Worm (Caenorhabditis elegans) whole organism, L4 larva: ENCODE results near the gene D1044.7.

ENCODE experiments used
- F37D6.2 ChIP-seq: sonication (generic microtip); optimal IDR thresholded peaks from 2 replicates; lab custom pipeline; 2016; ENCODE audit warnings: mild to moderate bottlenecking, missing genetic modification characterization, missing compliant biosample characterization
- R02D3.7 ChIP-seq: fragments of 150-350 bp; sonication (generic microtip); optimal IDR thresholded peaks from 3 replicates; lab custom pipeline; 2014; ENCODE audit warnings: missing biosample characterization, missing genetic modification characterization
- T20F7.1 ChIP-seq: fragments of 200-800 bp; sonication (Bioruptor generic); optimal IDR thresholded peaks from 2 replicates; lab custom pipeline; 2018; ENCODE audit warnings: mild to moderate bottlenecking, missing genetic modification characterization, missing compliant biosample characterization
- ZK337.2 ChIP-seq: fragments of 200-800 bp; sonication (Bioruptor generic); IDR thresholded peaks from 2 replicates; pipeline ENCODE4 v1.3.6; 2022; ENCODE audit warnings: missing genetic modification reagents, missing genetic modification characterization, missing compliant biosample characterization
- aha-1 ChIP-seq: fragments of 150-350 bp; peaks from one replicate; lab custom pipeline; 2014; ENCODE audit warnings: missing biosample characterization, missing genetic modification characterization
- aly-2 ChIP-seq: sonication (generic microtip); optimal IDR thresholded peaks from 2 replicates; lab custom pipeline; 2018; ENCODE audit warnings: missing biosample characterization, missing genetic modification characterization
- ceh-32 ChIP-seq: sonication (generic microtip); optimal IDR thresholded peaks from 2 replicates; lab custom pipeline; 2016; ENCODE audit warnings: mild to moderate bottlenecking, missing genetic modification characterization, missing compliant biosample characterization; ENCODE audit not compliant: poor library complexity
- cey-2 ChIP-seq: sonication (generic microtip); optimal IDR thresholded peaks from 3 replicates; lab custom pipeline; 2017; ENCODE audit warnings: missing genetic modification characterization, mild to moderate bottlenecking, missing compliant biosample characterization, antibody characterized with exemption, borderline replicate concordance; ENCODE audit not compliant: insufficient read depth
- daf-12 ChIP-seq: fragments of 150-350 bp; optimal IDR thresholded peaks from 2 replicates; lab custom pipeline; 2014; ENCODE audit warnings: missing biosample characterization, missing genetic modification reagents, missing genetic modification characterization
- dpl-1 ChIP-seq: fragments of 150-350 bp; optimal IDR thresholded peaks from 2 replicates; lab custom pipeline; 2014; ENCODE audit warnings: missing biosample characterization, missing genetic modification reagents, missing genetic modification characterization
- duxl-1 ChIP-seq: sonication (generic microtip); optimal IDR thresholded peaks from 2 replicates; lab custom pipeline; 2016; ENCODE audit warnings: mild to moderate bottlenecking, missing genetic modification characterization, moderate library complexity, missing compliant biosample characterization; ENCODE audit not compliant: poor library complexity
- dve-1 ChIP-seq: sonication (generic microtip); optimal IDR thresholded peaks from 2 replicates; lab custom pipeline; 2017; ENCODE audit warnings: antibody characterized with exemption, mild to moderate bottlenecking, missing genetic modification characterization, missing compliant biosample characterization; ENCODE audit not compliant: insufficient read depth
- egl-43 ChIP-seq: fragments of 200-800 bp; sonication (Bioruptor generic); IDR thresholded peaks from 2 replicates; pipeline ENCODE4 v1.3.6; 2022; ENCODE audit warnings: missing genetic modification reagents, missing genetic modification characterization, missing compliant biosample characterization
- fkh-10 ChIP-seq: fragments of 150-350 bp; optimal IDR thresholded peaks from 2 replicates; lab custom pipeline; 2014; ENCODE audit warnings: missing biosample characterization, missing genetic modification reagents, missing genetic modification characterization
- fos-1 ChIP-seq: fragments of 150-350 bp; optimal IDR thresholded peaks from 2 replicates; lab custom pipeline; 2014; ENCODE audit warnings: missing biosample characterization, missing genetic modification characterization
- hif-1 ChIP-seq, 2 experiments: sonication (generic microtip); optimal IDR thresholded peaks; 2 replicates each; lab custom pipeline; 2016 to 2017; ENCODE audit warnings: missing compliant biosample characterization in 2 of 2, missing genetic modification characterization in 2 of 2, missing genetic modification reagents in 2 of 2, missing genotype in 2 of 2, mild to moderate bottlenecking in 1 of 2
- hlh-30 ChIP-seq: sonication (generic microtip); optimal IDR thresholded peaks from 2 replicates; lab custom pipeline; 2017; ENCODE audit warnings: antibody characterized with exemption, mild to moderate bottlenecking, missing genetic modification characterization, missing compliant biosample characterization; ENCODE audit not compliant: insufficient read depth
- lin-13 ChIP-seq: fragments of 150-350 bp; optimal IDR thresholded peaks from 2 replicates; lab custom pipeline; 2014; ENCODE audit warnings: missing biosample characterization, missing genetic modification reagents, missing genetic modification characterization
- lin-15B ChIP-seq: fragments of 150-350 bp; sonication (generic microtip); optimal IDR thresholded peaks from 3 replicates; lab custom pipeline; 2014; ENCODE audit warnings: missing biosample characterization, missing genetic modification characterization
- lin-39 ChIP-seq: fragments of 150-350 bp; optimal IDR thresholded peaks from 2 replicates; lab custom pipeline; 2014; ENCODE audit warnings: missing biosample characterization, missing genetic modification reagents, missing genetic modification characterization
- lsy-2 ChIP-seq, 2 experiments: fragments of 150-350 bp in 1 of 2; sonication (generic microtip) in 1 of 2; optimal IDR thresholded peaks; 2 replicates each; lab custom pipeline; 2014 to 2017; ENCODE audit warnings: missing biosample characterization in 2 of 2, missing genetic modification characterization in 2 of 2
- madf-9 ChIP-seq: fragments of 200-800 bp; sonication (Bioruptor generic); conservative IDR thresholded peaks from 2 replicates; pipeline ENCODE4 v1.3.6; 2022; ENCODE audit warnings: missing genetic modification reagents, missing genetic modification characterization, missing compliant biosample characterization
- mdl-1 ChIP-seq, 2 experiments: fragments of 150-350 bp in 1 of 2; sonication (generic microtip) in 1 of 2; optimal IDR thresholded peaks; 2 replicates each; lab custom pipeline; 2014 to 2017; ENCODE audit warnings: missing biosample characterization in 2 of 2, missing genetic modification characterization in 2 of 2
- mdt-29 ChIP-seq: fragments of 200-800 bp; sonication (Bioruptor generic); IDR thresholded peaks from 2 replicates; pipeline ENCODE4 v1.3.6; 2022; ENCODE audit warnings: missing genetic modification reagents, missing genetic modification characterization, missing compliant biosample characterization
- mep-1 ChIP-seq: fragments of 150-350 bp; sonication (generic microtip); optimal IDR thresholded peaks from 3 replicates; lab custom pipeline; 2014; ENCODE audit warnings: missing biosample characterization, missing genetic modification characterization
- mxl-2 ChIP-seq: fragments of 200-800 bp; sonication (Bioruptor generic); conservative IDR thresholded peaks from 2 replicates; pipeline ENCODE4 v1.3.6; 2022; ENCODE audit warnings: missing genetic modification reagents, missing genetic modification characterization, missing compliant biosample characterization
- nhr-10 ChIP-seq: fragments of 150-350 bp; optimal IDR thresholded peaks from 2 replicates; lab custom pipeline; 2014; ENCODE audit warnings: missing biosample characterization, missing genetic modification characterization
- nhr-25 ChIP-seq: sonication (generic microtip); optimal IDR thresholded peaks from 2 replicates; lab custom pipeline; 2017; ENCODE audit warnings: missing genetic modification characterization, mild to moderate bottlenecking, missing compliant biosample characterization, antibody characterized with exemption, moderate library complexity, borderline replicate concordance; ENCODE audit not compliant: insufficient read depth
- nhr-28 ChIP-seq: fragments of 150-350 bp; optimal IDR thresholded peaks from 2 replicates; lab custom pipeline; 2014; ENCODE audit warnings: missing biosample characterization, missing genetic modification characterization
- nhr-41 ChIP-seq: fragments of 200-800 bp; sonication (Bioruptor generic); IDR thresholded peaks from 2 replicates; pipeline ENCODE4 v1.3.6; 2022; ENCODE audit warnings: missing genetic modification reagents, missing genetic modification characterization, missing compliant biosample characterization
- nhr-48 ChIP-seq: sonication (generic microtip); optimal IDR thresholded peaks from 2 replicates; lab custom pipeline; 2016; ENCODE audit warnings: mild to moderate bottlenecking, missing genetic modification characterization, missing compliant biosample characterization
- nhr-6 ChIP-seq: fragments of 150-350 bp; optimal IDR thresholded peaks from 2 replicates; lab custom pipeline; 2014; ENCODE audit warnings: missing biosample characterization, missing genetic modification characterization
- rbr-2 ChIP-seq: sonication (generic microtip); optimal IDR thresholded peaks from 2 replicates; lab custom pipeline; 2016; ENCODE audit warnings: missing genotype, missing genetic modification characterization, missing compliant biosample characterization
- snpc-1.2 ChIP-seq: fragments of 200-800 bp; sonication (Bioruptor generic); IDR thresholded peaks from 2 replicates; pipeline ENCODE4 v1.3.6; 2022; ENCODE audit warnings: missing genetic modification reagents, missing genetic modification characterization, missing compliant biosample characterization
- spr-3 ChIP-seq: fragments of 200-800 bp; sonication (Bioruptor generic); optimal IDR thresholded peaks from 2 replicates; lab custom pipeline; 2018; ENCODE audit warnings: mild to moderate bottlenecking, missing genetic modification characterization, missing compliant biosample characterization
- tra-1 ChIP-seq: fragments of 200-800 bp; sonication (Bioruptor generic); IDR thresholded peaks from 2 replicates; pipeline ENCODE4 v1.3.6; 2022; ENCODE audit warnings: missing genetic modification reagents, missing genetic modification characterization, missing compliant biosample characterization
- unc-62 ChIP-seq, 3 experiments: fragments of 150-350 bp in 1 of 3; sonication (generic microtip); optimal IDR thresholded peaks in 2 of 3; peaks in 1 of 3; 1 replicate in 1 of 3; 2 replicates in 2 of 3; lab custom pipeline; 2014 to 2017; ENCODE audit warnings: missing biosample characterization in 3 of 3, missing genetic modification characterization in 3 of 3, missing genetic modification reagents in 3 of 3, missing genotype in 1 of 3
- zag-1 ChIP-seq: fragments of 150-350 bp; optimal IDR thresholded peaks from 2 replicates; lab custom pipeline; 2014; ENCODE audit warnings: missing biosample characterization, missing genetic modification characterization
- zfp-3 ChIP-seq: fragments of 200-800 bp; sonication (Bioruptor generic); conservative IDR thresholded peaks from 2 replicates; pipeline ENCODE4 v1.3.6; 2022; ENCODE audit warnings: missing genetic modification reagents, missing genetic modification characterization, missing compliant biosample characterization
- zip-2 ChIP-seq: fragments of 150-350 bp; optimal IDR thresholded peaks from 2 replicates; lab custom pipeline; 2014; ENCODE audit warnings: missing biosample characterization, missing genetic modification characterization
- ztf-7 ChIP-seq: fragments of 150-350 bp; optimal IDR thresholded peaks from 2 replicates; lab custom pipeline; 2014; ENCODE audit warnings: missing biosample characterization, missing genetic modification characterization

Gene D1044.7

DNA sequence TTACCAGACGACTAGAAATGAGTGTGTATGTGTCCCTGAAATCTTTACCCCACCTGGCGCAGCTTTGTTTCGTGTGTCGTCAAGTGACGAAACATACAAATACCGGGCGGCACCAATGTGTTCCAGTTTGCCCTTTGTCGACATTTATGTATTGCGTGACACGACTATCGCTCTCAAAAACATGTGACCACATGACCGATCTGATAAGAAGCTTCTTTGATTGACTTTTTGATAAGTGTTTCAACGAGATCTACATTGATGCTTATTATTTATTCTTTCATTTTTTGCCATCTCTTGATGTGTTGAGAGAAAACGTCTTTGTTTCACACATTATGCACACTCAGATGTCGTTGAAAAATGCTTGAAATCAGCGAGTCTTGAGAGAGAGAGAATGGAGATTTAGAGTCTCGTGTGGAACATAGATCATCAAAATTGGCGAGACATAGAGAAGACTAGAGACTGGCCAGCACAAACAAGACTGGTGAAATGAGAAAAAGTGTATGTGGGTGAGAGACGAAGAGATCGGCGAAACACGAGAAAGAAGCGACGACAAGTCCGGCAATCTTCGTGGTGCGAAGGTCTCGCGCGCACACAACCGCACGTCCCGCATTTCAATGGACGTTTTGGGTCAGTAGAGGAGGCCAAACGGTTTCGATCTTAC lies 5.5 kb downstream of the D1044.7 start (continued):
- peak; percentile 93 for TF ChIP-seq ztf-7 (tag; lab: Kevin White, UChicago)
- no peak for TF ChIP-seq spr-3
- peak; percentile 92 for TF ChIP-seq dve-1
- TF ChIP-seq nhr-6: peak; percentile 32
- TF ChIP-seq lin-39 (tag; lab: Kevin White, UChicago): peak; percentile 27
- TF ChIP-seq T20F7.1 (GFP tag; lab: Kevin White, UChicago): peak; percentile 85
- TF ChIP-seq nhr-10 (tag; lab: Kevin White, UChicago): peak; percentile 65
- TF ChIP-seq nhr-48: peak; percentile 49
- TF ChIP-seq lin-13 (GFP tag; lab: Kevin White, UChicago): no peak
- peak; percentile 8 to 74 for TF ChIP-seq unc-62 (GFP tag; optimal IDR thresholded peaks at IDR 0.05 in 1 of 2; lab: Kevin White, UChicago)
- no peak for TF ChIP-seq unc-62 (tag; optimal IDR thresholded peaks at IDR 0.05; lab: Kevin White, UChicago)
- TF ChIP-seq aha-1 (tag; lab: Kevin White, UChicago): peak; percentile 98
- no peak for TF ChIP-seq zag-1 (tag; lab: Kevin White, UChicago)
- TF ChIP-seq mdt-29: peak; percentile 57; the same call in 1 of the 2 replicates
- TF ChIP-seq duxl-1 (tag; lab: Kevin White, UChicago): no peak
- peak; percentile 57 to 63 for TF ChIP-seq lsy-2 (tag; optimal IDR thresholded peaks at IDR 0.05; lab: Kevin White, UChicago)
- peak; percentile 33; the same call in 1 of the 2 replicates for TF ChIP-seq tra-1 (GFP tag; lab: Robert Waterston, UW)
- TF ChIP-seq madf-9: no peak
- peak; percentile 32; the same call in 1 of the 2 replicates for TF ChIP-seq egl-43
- no peak for TF ChIP-seq aly-2
- TF ChIP-seq nhr-41 (GFP tag; lab: Robert Waterston, UW): 0 out of 2 replicates have a peak, but pooled peaks have one; percentile 30
- no peak for TF ChIP-seq snpc-1.2 (GFP tag; lab: Robert Waterston, UW)
- TF ChIP-seq ceh-32 (tag; lab: Kevin White, UChicago): no peak
- TF ChIP-seq rbr-2 (tag; lab: Kevin White, UChicago): peak; percentile 4
- peak; percentile 15 for TF ChIP-seq dpl-1 (GFP tag; lab: Kevin White, UChicago)
- peak; percentile 67 for TF ChIP-seq nhr-28 (tag; lab: Kevin White, UChicago)
- no peak for TF ChIP-seq R02D3.7 (tag; lab: Kevin White, UChicago)
- no peak for TF ChIP-seq F37D6.2
- peak; percentile 91 for TF ChIP-seq hlh-30 (tag; lab: Kevin White, UChicago)
- no peak for TF ChIP-seq lin-15B (tag; lab: Kevin White, UChicago)
- no peak for TF ChIP-seq fos-1 (tag; lab: Kevin White, UChicago)
- TF ChIP-seq cey-2 (tag; lab: Kevin White, UChicago): peak; percentile 34
- 0 out of 2 replicates have a peak, but pooled peaks have one; percentile 30 for TF ChIP-seq zfp-3 (GFP tag; lab: Robert Waterston, UW)
- TF ChIP-seq ZK337.2: no peak
- peak; percentile 46 for TF ChIP-seq fkh-10 (GFP tag; lab: Kevin White, UChicago)
- peak; percentile 7 to 83 for TF ChIP-seq mdl-1 (tag; optimal IDR thresholded peaks at IDR 0.05; lab: Kevin White, UChicago)
- TF ChIP-seq zip-2 (tag; lab: Kevin White, UChicago): no peak
- TF ChIP-seq mxl-2 (GFP tag; lab: Robert Waterston, UW): no peak
- TF ChIP-seq mep-1 (tag; lab: Kevin White, UChicago): peak; percentile 49
- peak; percentile 57 for TF ChIP-seq nhr-25 (tag; lab: Kevin White, UChicago)
- peak in 1 of 2 experiments; percentile 48 for TF ChIP-seq hif-1 (tag; optimal IDR thresholded peaks at IDR 0.05; lab: Kevin White, UChicago)
- TF ChIP-seq daf-12 (tag; lab: Kevin White, UChicago): no peak
